Fruit fly (Drosophila melanogaster) whole organism: ENCODE data around the gene Gsc.

Experiments used
- CG8478 ChIP-seq: fragments of >200 bp; optimal IDR thresholded peaks from 2 replicates; lab custom pipeline; 2018; ENCODE audit warnings: inconsistent platforms
- EcR ChIP-seq, 2 experiments: fragments of >200 bp; optimal IDR thresholded peaks; 2 replicates each; lab custom pipeline; 2017; ENCODE audit warnings: missing biosample characterization in 2 of 2, missing genetic modification characterization in 2 of 2, missing genetic modification reagents in 2 of 2
- pan ChIP-seq: fragments of >200 bp; optimal IDR thresholded peaks from 2 replicates; lab custom pipeline; 2017
- usp ChIP-seq: fragments of >200 bp; optimal IDR thresholded peaks from 2 replicates; lab custom pipeline; 2017; ENCODE audit warnings: missing biosample characterization, missing genetic modification characterization, mixed read lengths

- no peak for TF ChIP-seq EcR (GFP tag; optimal IDR thresholded peaks at IDR 0.05; lab: Kevin White, UChicago)
- TF ChIP-seq pan, result no peak
- TF ChIP-seq usp, result no peak
- TF ChIP-seq CG8478 (lab: Kevin White, UChicago), result no peak
Measured at dm6 chr2L:623210-623873, 28.9 kb upstream of the Gsc start.
